Fruit fly (Drosophila melanogaster) whole organism, pupa: ENCODE data around the gene 4E-T.
"Not testable (repeated sequence)": the region's sequence is repeated elsewhere in the genome, so short reads cannot be mapped to it uniquely, and the experiment has no call there.

Experiments used
- CG10348 ChIP-seq: fragments of 200-800 bp; sonication (Bioruptor generic); IDR thresholded peaks from 2 replicates; pipeline ENCODE4 v1.3.6; 2022; ENCODE audit warnings: missing biosample characterization, missing genetic modification characterization
- CG12605 ChIP-seq: fragments of 200-800 bp; sonication (Bioruptor generic); IDR thresholded peaks from 2 replicates; pipeline ENCODE4 v1.3.6; 2022; ENCODE audit warnings: missing biosample characterization, missing genetic modification characterization
- CG13204 ChIP-seq: fragments of 200-800 bp; sonication (Bioruptor generic); optimal IDR thresholded peaks from 2 replicates; lab custom pipeline; 2018; ENCODE audit warnings: missing biosample characterization, mild to moderate bottlenecking, missing genetic modification characterization, moderate library complexity
- CG14655 ChIP-seq: fragments of 200-800 bp; sonication (Bioruptor generic); optimal IDR thresholded peaks from 3 replicates; lab custom pipeline; 2017; ENCODE audit warnings: mild to moderate bottlenecking, missing biosample characterization, missing genetic modification reagents, missing genetic modification characterization
- CG15710 ChIP-seq: fragments of 200-800 bp; sonication (Bioruptor generic); optimal IDR thresholded peaks from 2 replicates; lab custom pipeline; 2018; ENCODE audit warnings: missing biosample characterization, mild to moderate bottlenecking, missing genetic modification characterization, moderate library complexity
- CG17806 ChIP-seq: fragments of 200-800 bp; sonication (Bioruptor generic); optimal IDR thresholded peaks from 2 replicates; lab custom pipeline; 2018; ENCODE audit warnings: missing biosample characterization, mild to moderate bottlenecking, missing genetic modification characterization, moderate library complexity
- CG32121 ChIP-seq: fragments of 200-800 bp; sonication (Bioruptor generic); IDR thresholded peaks from 2 replicates; pipeline ENCODE4 v1.3.6; 2022; ENCODE audit warnings: missing biosample characterization, missing genetic modification characterization
- CG34367 ChIP-seq: fragments of 200-800 bp; sonication (Bioruptor generic); optimal IDR thresholded peaks from 2 replicates; lab custom pipeline; 2018; ENCODE audit warnings: missing biosample characterization, mild to moderate bottlenecking, missing genetic modification characterization
- CG4496 ChIP-seq: fragments of 200-800 bp; sonication (Bioruptor generic); IDR thresholded peaks from 3 replicates; pipeline ENCODE4 v1.3.6; 2022; ENCODE audit warnings: missing biosample characterization, missing genetic modification characterization
- CG8159 ChIP-seq: fragments of 200-800 bp; sonication (Bioruptor generic); optimal IDR thresholded peaks from 3 replicates; lab custom pipeline; 2018; ENCODE audit warnings: missing biosample characterization, mild to moderate bottlenecking, missing genetic modification characterization, moderate library complexity
- CG8301 ChIP-seq: fragments of 200-800 bp; sonication (Bioruptor generic); optimal IDR thresholded peaks from 2 replicates; lab custom pipeline; 2018; ENCODE audit warnings: missing biosample characterization, mild to moderate bottlenecking, missing genetic modification characterization
- CG9948 ChIP-seq: fragments of 200-800 bp; sonication (Bioruptor generic); optimal IDR thresholded peaks from 2 replicates; lab custom pipeline; 2018; ENCODE audit warnings: missing biosample characterization, mild to moderate bottlenecking, missing genetic modification characterization, moderate library complexity
- D1 ChIP-seq: fragments of 200-800 bp; sonication (Bioruptor generic); optimal IDR thresholded peaks from 2 replicates; lab custom pipeline; 2018; ENCODE audit warnings: missing biosample characterization, mild to moderate bottlenecking, missing genetic modification characterization, moderate library complexity
- EcR ChIP-seq: fragments of 200-800 bp; sonication (Bioruptor generic); optimal IDR thresholded peaks from 3 replicates; lab custom pipeline; 2019; ENCODE audit warnings: missing biosample characterization, missing genetic modification characterization, mild to moderate bottlenecking, moderate library complexity, missing genetic modification reagents
- Ets98B ChIP-seq: fragments of 200-800 bp; sonication (Bioruptor generic); IDR thresholded peaks from 2 replicates; pipeline ENCODE4 v1.3.6; 2022; ENCODE audit warnings: missing biosample characterization, missing genetic modification characterization
- Pif1B ChIP-seq: fragments of 200-800 bp; sonication (Bioruptor generic); optimal IDR thresholded peaks from 3 replicates; lab custom pipeline; 2016; ENCODE audit warnings: missing biosample characterization, missing genetic modification characterization
- Snoo ChIP-seq: fragments of 200-800 bp; sonication (Bioruptor generic); optimal IDR thresholded peaks from 3 replicates; lab custom pipeline; 2017; ENCODE audit warnings: missing biosample characterization, mild to moderate bottlenecking, missing genetic modification characterization, inconsistent platforms
- fd96Ca ChIP-seq: fragments of 200-800 bp; sonication (Bioruptor generic); IDR thresholded peaks from 3 replicates; pipeline ENCODE4 v1.3.6; 2022; ENCODE audit warnings: missing biosample characterization, missing genetic modification characterization
- gl ChIP-seq: fragments of 200-800 bp; sonication (Bioruptor generic); optimal IDR thresholded peaks from 2 replicates; lab custom pipeline; 2018; ENCODE audit warnings: missing biosample characterization, mild to moderate bottlenecking, missing genetic modification characterization
- rn ChIP-seq: fragments of 200-800 bp; sonication (Bioruptor generic); IDR thresholded peaks from 2 replicates; pipeline ENCODE4 v1.3.6; 2022; ENCODE audit warnings: missing biosample characterization, missing genetic modification characterization

4E-T gene

dm6 chr4:937119-937518 lies 21.1 kb downstream of the 4E-T start:
- TF ChIP-seq Pif1B (no peak), Snoo (tag; lab: Kevin White, UChicago) (no peak), CG32121 (GFP tag; lab: Robert Waterston, UW) (no peak), fd96Ca (GFP tag; lab: Robert Waterston, UW) (no peak), Ets98B (GFP tag; lab: Robert Waterston, UW) (no peak), CG8301 (tag; lab: Kevin White, UChicago) (no peak), CG17806 (tag; lab: Kevin White, UChicago) (no peak), CG9948 (tag; lab: Kevin White, UChicago) (no peak), CG14655 (GFP tag; lab: Kevin White, UChicago) (no peak), CG12605 (GFP tag; lab: Robert Waterston, UW) (no peak), CG15710 (tag; lab: Kevin White, UChicago) (no peak), CG34367 (tag; lab: Kevin White, UChicago) (no peak), D1 (tag; lab: Kevin White, UChicago) (no peak)

- TF ChIP-seq gl (tag; lab: Kevin White, UChicago) = no peak
- no peak for TF ChIP-seq fd96Ca (GFP tag; lab: Robert Waterston, UW)
- no peak for TF ChIP-seq EcR (GFP tag; lab: Kevin White, UChicago)
- TF ChIP-seq D1 (tag; lab: Kevin White, UChicago) = no peak
- no peak for TF ChIP-seq CG32121 (GFP tag; lab: Robert Waterston, UW)
- no peak for TF ChIP-seq Pif1B
- TF ChIP-seq CG8159 (tag; lab: Kevin White, UChicago) = no peak
Measured at dm6 chr4:936036-936869, 21.9 kb downstream of the 4E-T start, which contains the start of gene mGluR. Gene mGluR, plus strand, starts transcription at chr4:936819.

dm6 chr4:930311-931198 lies 27.6 kb downstream of the 4E-T start, which contains the start of gene eIF4G1:
Gene eIF4G1, minus strand, starts transcription at chr4:930715.
- no peak for TF ChIP-seq Ets98B (GFP tag; lab: Robert Waterston, UW)
- TF ChIP-seq CG8301 (tag; lab: Kevin White, UChicago) = no peak
- no peak for TF ChIP-seq CG17806 (tag; lab: Kevin White, UChicago)
- TF ChIP-seq Snoo (tag; lab: Kevin White, UChicago) = no peak
- TF ChIP-seq fd96Ca (GFP tag; lab: Robert Waterston, UW) = no peak
- TF ChIP-seq CG8159 (tag; lab: Kevin White, UChicago) = no peak
- TF ChIP-seq D1 (tag; lab: Kevin White, UChicago) = peak; percentile 7
- TF ChIP-seq, all 21 proteins: peak for 1

DNA sequence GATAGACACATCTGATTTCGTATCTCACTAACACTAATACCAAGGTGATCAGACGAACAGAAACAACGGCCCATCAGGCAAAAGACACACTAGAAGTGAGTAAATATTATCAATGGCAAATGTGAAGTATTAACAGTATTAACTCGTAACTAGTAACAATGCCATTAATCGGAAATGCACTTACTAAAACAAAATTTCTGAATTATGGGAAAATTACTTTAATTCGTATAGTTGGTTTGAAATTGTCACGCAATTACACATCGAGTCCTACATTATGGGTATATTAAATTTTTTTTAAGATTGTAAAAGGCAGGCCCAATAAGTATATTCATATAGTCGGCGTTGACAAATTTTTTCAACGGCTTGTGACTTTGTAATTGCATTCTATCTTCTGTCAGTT lies 35.6 kb downstream of the 4E-T start:
- TF ChIP-seq Pif1B (no peak), CG13204 (GFP tag; lab: Kevin White, UChicago) (no peak), D1 (tag; lab: Kevin White, UChicago) (no peak), CG14655 (GFP tag; lab: Kevin White, UChicago) (no peak), CG15710 (tag; lab: Kevin White, UChicago) (no peak), rn (GFP tag; lab: Robert Waterston, UW) (no peak), CG34367 (tag; lab: Kevin White, UChicago) (no peak), CG9948 (tag; lab: Kevin White, UChicago) (no peak)

DNA sequence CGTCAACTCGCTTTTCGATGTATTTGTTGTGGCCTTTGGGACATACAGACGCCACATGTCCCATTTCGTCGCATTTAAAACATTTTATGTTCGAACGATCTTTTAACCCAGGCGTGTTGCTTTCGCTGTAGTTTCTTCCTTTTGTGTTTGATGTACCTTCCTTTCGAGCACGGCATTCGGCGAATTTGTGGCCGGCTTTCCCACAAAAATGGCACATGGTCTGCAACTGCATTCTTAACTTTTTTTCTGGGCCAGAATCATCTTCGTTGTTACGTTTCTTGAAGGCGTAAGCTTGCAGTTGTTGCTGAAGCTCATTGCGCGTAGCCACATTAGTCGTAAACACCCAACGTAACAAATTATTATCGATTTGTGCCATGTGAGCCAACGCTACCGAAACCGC lies 46.0 kb downstream of the 4E-T start, which contains the start of gene unc-13:
Gene unc-13 (minus strand): TSS at position 101 of the 400 bp plus-strand sequence.
- TF ChIP-seq Snoo, D1, CG34367 (tag; lab: Kevin White, UChicago): not testable (repeated sequence)

DNA sequence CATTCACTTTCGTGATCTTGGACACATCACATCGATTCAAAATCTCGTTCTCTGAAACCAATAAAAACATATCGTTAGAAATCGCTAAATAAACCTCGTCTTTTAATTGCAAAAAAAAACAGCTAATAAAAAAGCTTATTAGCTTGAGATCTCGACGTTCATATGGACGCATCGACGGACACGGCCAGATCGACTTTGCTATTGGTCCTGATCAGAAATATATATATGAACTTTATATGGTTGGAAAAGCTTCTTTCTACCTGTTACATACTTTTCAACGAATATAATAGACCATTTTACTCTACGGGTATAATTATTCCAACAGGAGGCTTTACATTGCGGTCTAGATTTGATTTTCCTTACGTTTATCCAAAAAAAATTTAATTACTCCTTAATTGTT lies 49.1 kb downstream of the 4E-T start:
- TF ChIP-seq CG34367 (tag; lab: Kevin White, UChicago) (no peak), CG4496 (GFP tag; lab: Robert Waterston, UW) (no peak), CG15710 (tag; lab: Kevin White, UChicago) (no peak), CG10348 (GFP tag; lab: Robert Waterston, UW) (no peak), EcR (GFP tag; lab: Kevin White, UChicago) (no peak), Pif1B (no peak), rn (GFP tag; lab: Robert Waterston, UW) (no peak), CG17806 (tag; lab: Kevin White, UChicago) (no peak), D1 (tag; lab: Kevin White, UChicago) (no peak), CG12605 (GFP tag; lab: Robert Waterston, UW) (no peak)
